Fruit fly (Drosophila melanogaster) whole organism, embryonic: ENCODE results near the gene CG18748.

ENCODE experiments used
- Adf1 ChIP-seq: fragments of 200-800 bp; sonication (Bioruptor generic); IDR thresholded peaks from 2 replicates; pipeline ENCODE4 v1.3.6; 2022; ENCODE audit warnings: missing biosample characterization, missing genetic modification characterization
- Atf-2 ChIP-seq: fragments of 200-800 bp; sonication (Bioruptor generic); optimal IDR thresholded peaks from 2 replicates; lab custom pipeline; 2016; ENCODE audit warnings: missing biosample characterization, missing genetic modification characterization
- CG1024 ChIP-seq: fragments of 200-800 bp; sonication (Bioruptor generic); IDR thresholded peaks from 2 replicates; pipeline ENCODE4 v1.3.6; 2022; ENCODE audit warnings: missing biosample characterization, missing genetic modification characterization
- CG10267 ChIP-seq: fragments of 200-800 bp; sonication (Bioruptor generic); optimal IDR thresholded peaks from 2 replicates; lab custom pipeline; 2018; ENCODE audit warnings: missing biosample characterization, mild to moderate bottlenecking, missing genetic modification characterization, moderate library complexity
- CG10321 ChIP-seq: fragments of 200-800 bp; sonication (Bioruptor generic); IDR thresholded peaks from 2 replicates; pipeline ENCODE4 v1.3.6; 2022; ENCODE audit warnings: missing biosample characterization, missing genetic modification characterization
- CG11085 ChIP-seq: fragments of 200-800 bp; sonication (Bioruptor generic); IDR thresholded peaks from 2 replicates; pipeline ENCODE4 v1.3.6; 2022; ENCODE audit warnings: missing biosample characterization, missing genetic modification characterization
- CG13775 ChIP-seq: fragments of 200-800 bp; sonication (Bioruptor generic); optimal IDR thresholded peaks from 3 replicates; lab custom pipeline; 2017; ENCODE audit warnings: missing biosample characterization, mild to moderate bottlenecking, missing genetic modification characterization
- CG14667 ChIP-seq: fragments of 200-800 bp; sonication (Bioruptor generic); IDR thresholded peaks from 2 replicates; pipeline ENCODE4 v1.3.6; 2022; ENCODE audit warnings: missing biosample characterization, missing genetic modification characterization
- CG14860 ChIP-seq: fragments of 200-800 bp; sonication (Bioruptor generic); IDR thresholded peaks from 3 replicates; pipeline ENCODE4 v1.3.6; 2022; ENCODE audit warnings: missing biosample characterization, missing genetic modification characterization; ENCODE audit not compliant: partially characterized antibody
- CG18011 ChIP-seq: fragments of 200-800 bp; sonication (Bioruptor generic); optimal IDR thresholded peaks from 2 replicates; lab custom pipeline; 2017; ENCODE audit warnings: missing biosample characterization, missing genetic modification characterization, mild to moderate bottlenecking, moderate library complexity, missing genotype
- CG18764 ChIP-seq: fragments of 200-800 bp; sonication (Bioruptor generic); optimal IDR thresholded peaks from 3 replicates; lab custom pipeline; 2016; ENCODE audit warnings: missing biosample characterization, missing genetic modification characterization
- CG2116 ChIP-seq: fragments of 200-800 bp; sonication (Bioruptor generic); optimal IDR thresholded peaks from 3 replicates; lab custom pipeline; 2018; ENCODE audit warnings: missing biosample characterization, mild to moderate bottlenecking, missing genetic modification characterization
- CG2199 ChIP-seq: fragments of 200-800 bp; sonication (Bioruptor generic); IDR thresholded peaks from 3 replicates; pipeline ENCODE4 v1.3.6; 2022; ENCODE audit warnings: missing biosample characterization, missing genetic modification characterization
- CG30403 ChIP-seq: fragments of 200-800 bp; sonication (Bioruptor generic); optimal IDR thresholded peaks from 3 replicates; lab custom pipeline; 2016; ENCODE audit warnings: missing biosample characterization, missing genetic modification characterization
- CG31365 ChIP-seq: fragments of 200-800 bp; sonication (Bioruptor generic); optimal IDR thresholded peaks from 2 replicates; lab custom pipeline; 2018; ENCODE audit warnings: missing biosample characterization, mild to moderate bottlenecking, missing genetic modification characterization
- CG6765 ChIP-seq: fragments of 200-800 bp; sonication (Bioruptor generic); optimal IDR thresholded peaks from 3 replicates; lab custom pipeline; 2017; ENCODE audit warnings: missing biosample characterization, mild to moderate bottlenecking, missing genetic modification characterization
- CG7928 ChIP-seq: fragments of 200-800 bp; sonication (Bioruptor generic); optimal IDR thresholded peaks from 2 replicates; lab custom pipeline; 2017; ENCODE audit warnings: missing biosample characterization, mild to moderate bottlenecking, missing genetic modification characterization
- CG8944 ChIP-seq: fragments of 200-800 bp; sonication (Bioruptor generic); optimal IDR thresholded peaks from 3 replicates; lab custom pipeline; 2016; ENCODE audit warnings: missing biosample characterization, missing genetic modification characterization
- CoRest ChIP-seq: fragments of 200-800 bp; sonication (Bioruptor generic); optimal IDR thresholded peaks from 3 replicates; lab custom pipeline; 2018; ENCODE audit warnings: missing biosample characterization, mild to moderate bottlenecking, missing genetic modification characterization, moderate library complexity
- Dfd ChIP-seq, 2 experiments: fragments of >200 bp; optimal IDR thresholded peaks; 2 replicates each; lab custom pipeline; 2017; ENCODE audit warnings: missing biosample characterization in 2 of 2, missing genetic modification characterization in 2 of 2
- Elba2 ChIP-seq: fragments of 200-800 bp; sonication (Bioruptor generic); optimal IDR thresholded peaks from 3 replicates; lab custom pipeline; 2016; ENCODE audit warnings: missing biosample characterization, missing genetic modification characterization
- MTF-1 ChIP-seq: fragments of 200-800 bp; sonication (Bioruptor generic); optimal IDR thresholded peaks from 2 replicates; lab custom pipeline; 2018; ENCODE audit warnings: missing biosample characterization, mild to moderate bottlenecking, missing genetic modification characterization, borderline replicate concordance
- Meics ChIP-seq: fragments of 200-800 bp; sonication (Bioruptor generic); optimal IDR thresholded peaks from 2 replicates; lab custom pipeline; 2017; ENCODE audit warnings: missing biosample characterization, mild to moderate bottlenecking, missing genetic modification characterization
- Myb ChIP-seq: fragments of 200-800 bp; sonication (Bioruptor generic); optimal IDR thresholded peaks from 2 replicates; lab custom pipeline; 2016; ENCODE audit warnings: missing biosample characterization, missing genetic modification characterization
- Neu2 ChIP-seq: fragments of 200-800 bp; sonication (Bioruptor generic); optimal IDR thresholded peaks from 3 replicates; lab custom pipeline; 2016; ENCODE audit warnings: missing biosample characterization, missing genetic modification characterization, borderline replicate concordance
- Ptx1 ChIP-seq: fragments of 200-800 bp; sonication (Bioruptor generic); IDR thresholded peaks from 2 replicates; pipeline ENCODE4 v1.3.6; 2022; ENCODE audit warnings: missing biosample characterization, missing genetic modification characterization
- Six4 ChIP-seq: fragments of 200-800 bp; sonication (Bioruptor generic); optimal IDR thresholded peaks from 2 replicates; lab custom pipeline; 2016; ENCODE audit warnings: missing biosample characterization, missing genetic modification characterization
- TFAM ChIP-seq: fragments of 200-800 bp; sonication (Bioruptor generic); optimal IDR thresholded peaks from 2 replicates; lab custom pipeline; 2017; ENCODE audit warnings: missing biosample characterization, missing genetic modification characterization, inconsistent platforms
- Trl ChIP-seq, 3 experiments: fragments of >200 bp in 2 of 3; fragments of 200-800 bp in 1 of 3; sonication (Bioruptor generic) in 1 of 3; optimal IDR thresholded peaks; 2 replicates in 1 of 3; 3 replicates in 2 of 3; lab custom pipeline; 2016 to 2017; ENCODE audit warnings: missing biosample characterization in 1 of 3, missing genetic modification characterization in 1 of 3
- ac ChIP-seq: fragments of 200-800 bp; sonication (Bioruptor generic); optimal IDR thresholded peaks from 3 replicates; lab custom pipeline; 2017; ENCODE audit warnings: missing biosample characterization, mild to moderate bottlenecking, missing genetic modification characterization
- ato ChIP-seq: fragments of 200-800 bp; sonication (Bioruptor generic); IDR thresholded peaks from 2 replicates; pipeline ENCODE4 v1.3.6; 2022; ENCODE audit warnings: missing biosample characterization, missing genetic modification characterization; ENCODE audit not compliant: partially characterized antibody
- cg ChIP-seq: fragments of 200-800 bp; sonication (Bioruptor generic); optimal IDR thresholded peaks from 3 replicates; lab custom pipeline; 2019; ENCODE audit warnings: missing biosample characterization, mild to moderate bottlenecking, missing genetic modification characterization, moderate library complexity
- chif ChIP-seq, 2 experiments: fragments of 200-800 bp; sonication (Bioruptor generic); optimal IDR thresholded peaks; 3 replicates each; lab custom pipeline; 2016; ENCODE audit warnings: missing biosample characterization in 2 of 2, missing genetic modification characterization in 2 of 2
- chinmo ChIP-seq: fragments of 200-800 bp; sonication (Bioruptor generic); IDR thresholded peaks from 4 replicates; pipeline ENCODE4 v1.3.6; 2022; ENCODE audit warnings: missing biosample characterization, missing genetic modification characterization; ENCODE audit not compliant: partially characterized antibody
- corto ChIP-seq: fragments of 200-800 bp; sonication (Bioruptor generic); optimal IDR thresholded peaks from 2 replicates; lab custom pipeline; 2016; ENCODE audit warnings: missing biosample characterization, mild to moderate bottlenecking, missing genetic modification characterization, moderate library complexity
- crol ChIP-seq: fragments of 200-800 bp; sonication (Bioruptor generic); IDR thresholded peaks from 2 replicates; pipeline ENCODE4 v1.3.6; 2022; ENCODE audit warnings: missing biosample characterization, missing genetic modification characterization
- dysf ChIP-seq: fragments of 200-800 bp; sonication (Bioruptor generic); IDR thresholded peaks from 3 replicates; pipeline ENCODE4 v1.3.6; 2022; ENCODE audit warnings: missing biosample characterization, missing genetic modification characterization
- hkb ChIP-seq, 2 experiments: fragments of 200-800 bp in 1 of 2; fragments of >200 bp in 1 of 2; sonication (Bioruptor generic) in 1 of 2; IDR thresholded peaks in 1 of 2; optimal IDR thresholded peaks in 1 of 2; 2 replicates each; pipeline versions ENCODE4 v1.3.6 to Lab custom; 2017 to 2022; ENCODE audit warnings: missing biosample characterization in 1 of 2, missing genetic modification characterization in 1 of 2
- inv ChIP-seq: fragments of 200-800 bp; sonication (Bioruptor generic); IDR thresholded peaks from 2 replicates; pipeline ENCODE4 v1.3.6; 2022; ENCODE audit warnings: missing biosample characterization, missing genetic modification characterization; ENCODE audit not compliant: partially characterized antibody
- kay ChIP-seq: fragments of 200-800 bp; sonication (Bioruptor generic); optimal IDR thresholded peaks from 2 replicates; lab custom pipeline; 2016; ENCODE audit warnings: missing biosample characterization, missing genetic modification characterization
- mam ChIP-seq: fragments of 200-800 bp; sonication (Bioruptor generic); optimal IDR thresholded peaks from 3 replicates; lab custom pipeline; 2016; ENCODE audit warnings: missing biosample characterization, missing genetic modification characterization
- nau ChIP-seq: fragments of 200-800 bp; sonication (Bioruptor generic); optimal IDR thresholded peaks from 3 replicates; lab custom pipeline; 2017; ENCODE audit warnings: missing biosample characterization, mild to moderate bottlenecking, missing genetic modification characterization, missing genetic modification reagents
- nerfin-1 ChIP-seq: fragments of 200-800 bp; sonication (Bioruptor generic); optimal IDR thresholded peaks from 3 replicates; lab custom pipeline; 2019; ENCODE audit warnings: missing biosample characterization, mild to moderate bottlenecking, missing genetic modification characterization, moderate library complexity
- repo ChIP-seq: fragments of 200-800 bp; sonication (Bioruptor generic); optimal IDR thresholded peaks from 2 replicates; lab custom pipeline; 2016; ENCODE audit warnings: missing biosample characterization, missing genetic modification characterization
- sens ChIP-seq: fragments of 200-800 bp; sonication (Bioruptor generic); peaks from one replicate; lab custom pipeline; 2016; ENCODE audit warnings: missing biosample characterization, missing genetic modification characterization
- sug ChIP-seq: fragments of 200-800 bp; optimal IDR thresholded peaks from 2 replicates; lab custom pipeline; 2019; ENCODE audit warnings: missing biosample characterization, mild to moderate bottlenecking, missing genetic modification characterization, moderate library complexity
- unc-4 ChIP-seq: fragments of 200-800 bp; sonication (Bioruptor generic); IDR thresholded peaks from 2 replicates; pipeline ENCODE4 v1.3.6; 2022; ENCODE audit warnings: missing biosample characterization, missing genetic modification characterization; ENCODE audit not compliant: partially characterized antibody
- vnd ChIP-seq: fragments of 200-800 bp; sonication (Bioruptor generic); IDR thresholded peaks from 3 replicates; pipeline ENCODE4 v1.3.6; 2022; ENCODE audit warnings: missing biosample characterization, missing genetic modification characterization; ENCODE audit not compliant: partially characterized antibody
- zen ChIP-seq: fragments of 200-800 bp; sonication (Bioruptor generic); optimal IDR thresholded peaks from 3 replicates; lab custom pipeline; 2018; ENCODE audit warnings: missing biosample characterization, mild to moderate bottlenecking, missing genetic modification characterization, moderate library complexity

Gene CG18748

DNA sequence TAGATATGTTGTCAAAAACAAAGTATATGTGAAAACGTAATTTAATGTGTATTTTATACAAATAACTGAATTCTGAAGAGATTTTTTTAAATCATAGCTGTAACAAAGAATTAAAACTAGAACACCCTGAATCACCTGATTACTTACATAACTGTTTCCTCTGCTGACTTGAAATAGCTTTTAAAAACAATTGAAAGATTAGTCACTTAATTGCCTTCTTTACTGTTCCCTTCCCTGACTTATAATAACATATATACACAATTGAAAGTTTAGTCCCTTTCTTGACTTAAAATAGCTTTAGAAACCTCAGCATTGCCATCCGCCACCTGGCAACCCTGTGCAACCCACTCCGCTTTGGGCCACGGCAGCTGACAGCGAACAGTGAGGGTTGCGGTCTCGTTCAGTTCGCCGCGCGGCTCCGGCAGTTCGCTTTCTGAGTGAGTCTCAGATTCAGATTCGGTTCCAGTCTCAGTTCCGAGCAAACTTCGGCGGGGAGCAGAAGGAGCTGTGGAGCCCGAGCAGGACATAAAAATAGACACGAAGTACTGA, 26.3 kb upstream of the CG18748 start, which contains the start of gene CG34384 (continued):
- TF ChIP-seq Elba2 (peak; percentile 14), repo (GFP tag; lab: Kevin White, UChicago) (no peak), mam (GFP tag; lab: Kevin White, UChicago) (peak; percentile 52), Atf-2 (GFP tag; lab: Kevin White, UChicago) (peak; percentile 14), chinmo (GFP tag; lab: Robert Waterston, UW) (no peak), nerfin-1 (tag; lab: Kevin White, UChicago) (peak; percentile 45), TFAM (GFP tag; lab: Kevin White, UChicago) (no peak), dysf (peak; percentile 58; the same call in 2 of the 3 replicates), CG6765 (peak; percentile 65), inv (GFP tag; lab: Robert Waterston, UW) (no peak), Meics (GFP tag; lab: Kevin White, UChicago) (peak; percentile 83), vnd (GFP tag; lab: Robert Waterston, UW) (no peak), Dfd (GFP tag; optimal IDR thresholded peaks at IDR 0.05; lab: Kevin White, UChicago) (no peak), Trl (optimal IDR thresholded peaks at IDR 0.05; lab: Kevin White, UChicago) (no peak), Trl (GFP tag; optimal IDR thresholded peaks at IDR 0.05; lab: Kevin White, UChicago) (peak; percentile 17), unc-4 (GFP tag; lab: Robert Waterston, UW) (no peak), CG10267 (peak; percentile 55), crol (GFP tag; lab: Robert Waterston, UW) (no peak), CG18764 (GFP tag; lab: Kevin White, UChicago) (no peak), CG14667 (GFP tag; lab: Robert Waterston, UW) (no peak), CoRest (tag; lab: Kevin White, UChicago) (peak; percentile 70), CG14860 (GFP tag; lab: Robert Waterston, UW) (no peak), CG8944 (no peak), MTF-1 (GFP tag; lab: Kevin White, UChicago) (no peak), Six4 (GFP tag; lab: Kevin White, UChicago) (peak; percentile 39), CG11085 (GFP tag; lab: Robert Waterston, UW) (no peak), nau (GFP tag; lab: Kevin White, UChicago) (peak; percentile 57), Ptx1 (GFP tag; lab: Robert Waterston, UW) (no peak; the same call in 1 of the 2 replicates), ato (GFP tag; lab: Robert Waterston, UW) (no peak), Neu2 (GFP tag; lab: Kevin White, UChicago) (no peak), CG18011 (GFP tag; lab: Kevin White, UChicago) (peak; percentile 6), CG2199 (GFP tag; lab: Robert Waterston, UW) (no peak), CG1024 (no peak), ac (no peak), sens (peak; percentile 88), CG31365 (tag; lab: Kevin White, UChicago) (no peak), Myb (GFP tag; lab: Kevin White, UChicago) (peak; percentile 12), hkb (optimal IDR thresholded peaks at IDR 0.05; lab: Kevin White, UChicago) (no peak), hkb (GFP tag; IDR thresholded peaks at IDR 0.05; lab: Robert Waterston, UW) (peak; percentile 41; the same call in 1 of the 2 replicates), CG2116 (peak; percentile 23), Adf1 (GFP tag; lab: Robert Waterston, UW) (no peak), CG7928 (GFP tag; lab: Kevin White, UChicago) (no peak), chif (GFP tag; optimal IDR thresholded peaks at IDR 0.05; lab: Kevin White, UChicago) (peak in 1 of 2 experiments; percentile 31), CG30403 (GFP tag; lab: Kevin White, UChicago) (peak; percentile 75), kay (GFP tag; lab: Kevin White, UChicago) (no peak), CG10321 (GFP tag; lab: Robert Waterston, UW) (no peak), CG13775 (GFP tag; lab: Kevin White, UChicago) (peak; percentile 56), sug (tag; lab: Kevin White, UChicago) (peak; percentile 59), cg (GFP tag; lab: Kevin White, UChicago) (no peak), corto (no peak), zen (peak; percentile 24)
